Worm (Caenorhabditis elegans): Measurements from ENCODE around the gene his-48.
A peak's percentile ranks its signal among the peaks of the same experiment; 100 is the strongest.

his-48 gene

DNA sequence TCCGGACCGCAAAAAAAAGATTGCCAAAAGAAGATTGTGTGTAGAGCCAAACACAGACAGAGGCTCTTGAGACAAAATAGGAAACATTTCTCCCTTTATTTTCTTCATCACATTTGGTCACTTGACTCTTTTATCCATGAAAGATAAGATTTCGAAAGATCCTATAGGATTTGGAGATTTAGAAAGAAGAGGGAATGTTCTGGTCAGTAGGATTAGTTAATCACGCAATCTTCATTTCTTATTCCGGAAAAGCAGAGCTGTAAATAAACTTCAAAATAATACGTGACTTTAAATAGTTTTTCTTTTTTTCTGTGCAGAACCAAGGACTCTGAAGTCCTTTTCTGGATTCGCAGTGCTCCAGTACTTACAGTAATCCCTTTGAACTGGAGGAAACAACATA, 22.7 kb downstream of the his-48 start:
- no peak for TF ChIP-seq med-1 (GFP tag; optimal IDR thresholded peaks at IDR 0.05; ENCODE audit: insufficient read depth)
- TF ChIP-seq T22C8.4 (GFP tag; IDR thresholded peaks at IDR 0.05), result no peak
- TF ChIP-seq ztf-23 (GFP tag; IDR thresholded peaks at IDR 0.05), result no peak
- TF ChIP-seq flt-1 (GFP tag; IDR thresholded peaks at IDR 0.05), result no peak
- no peak for TF ChIP-seq tab-1 (GFP tag; IDR thresholded peaks at IDR 0.05)
- no peak for TF ChIP-seq cog-1 (tag; optimal IDR thresholded peaks at IDR 0.05)
- no peak for TF ChIP-seq ref-1 (GFP tag; conservative IDR thresholded peaks at IDR 0.05)
- TF ChIP-seq klf-2 (GFP tag; conservative IDR thresholded peaks at IDR 0.05), result no peak
- no peak for TF ChIP-seq ztf-29 (GFP tag; IDR thresholded peaks at IDR 0.05)

DNA sequence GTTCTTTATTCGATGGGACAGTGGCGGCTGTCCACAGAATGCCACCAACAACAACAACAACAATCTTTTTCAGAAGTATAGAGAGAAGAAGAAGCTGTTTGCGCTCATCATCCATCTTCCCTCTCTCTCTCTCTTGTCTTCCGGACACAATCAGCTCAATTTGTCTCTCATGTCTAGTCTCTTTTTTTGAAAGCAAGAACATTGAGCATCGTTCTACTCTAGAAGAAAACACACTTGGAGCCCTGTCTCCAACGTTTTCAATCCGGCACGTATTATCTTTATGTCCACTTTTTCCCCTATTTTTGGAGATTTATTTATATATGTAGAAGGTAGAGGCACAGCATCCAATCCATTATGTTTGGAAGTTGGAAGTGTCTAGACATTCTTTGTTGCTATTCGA, 24.3 kb downstream of the his-48 start:
- TF ChIP-seq tab-1 (GFP tag; IDR thresholded peaks at IDR 0.05) (no peak), cog-1 (tag; optimal IDR thresholded peaks at IDR 0.05) (no peak), ztf-29 (GFP tag; IDR thresholded peaks at IDR 0.05) (no peak), flt-1 (GFP tag; IDR thresholded peaks at IDR 0.05) (no peak), ref-1 (GFP tag; conservative IDR thresholded peaks at IDR 0.05) (no peak), T22C8.4 (GFP tag; IDR thresholded peaks at IDR 0.05) (no peak), ztf-23 (GFP tag; IDR thresholded peaks at IDR 0.05) (no peak), med-1 (GFP tag; optimal IDR thresholded peaks at IDR 0.05; ENCODE audit: insufficient read depth) (no peak), klf-2 (GFP tag; conservative IDR thresholded peaks at IDR 0.05) (no peak)

DNA sequence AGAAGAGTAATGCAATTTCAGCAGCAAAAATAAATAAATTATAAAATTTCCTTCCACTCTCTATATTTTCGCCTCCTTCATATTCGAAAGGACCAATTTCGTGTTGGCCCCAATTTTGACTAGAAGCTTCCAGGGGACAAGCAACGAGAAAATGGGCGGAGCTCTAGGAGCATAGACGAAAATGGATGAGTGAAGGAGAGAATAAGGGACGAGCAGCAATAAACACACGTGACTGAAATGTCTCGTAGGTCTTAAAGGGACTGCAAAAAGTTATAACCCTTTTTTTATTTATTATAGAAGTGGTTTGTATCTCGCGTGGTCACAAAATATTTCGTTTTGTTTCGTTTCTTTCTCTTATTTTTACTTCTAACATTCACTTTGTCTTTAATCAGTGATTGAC, 25.2 kb downstream of the his-48 start:
- TF ChIP-seq cog-1 (tag; optimal IDR thresholded peaks at IDR 0.05) (no peak), ref-1 (GFP tag; conservative IDR thresholded peaks at IDR 0.05) (no peak), ztf-23 (GFP tag; IDR thresholded peaks at IDR 0.05) (no peak), tab-1 (GFP tag; IDR thresholded peaks at IDR 0.05) (no peak), T22C8.4 (GFP tag; IDR thresholded peaks at IDR 0.05) (no peak), med-1 (GFP tag; optimal IDR thresholded peaks at IDR 0.05; ENCODE audit: insufficient read depth) (no peak), klf-2 (GFP tag; conservative IDR thresholded peaks at IDR 0.05) (no peak), flt-1 (GFP tag; IDR thresholded peaks at IDR 0.05) (no peak), ztf-29 (GFP tag; IDR thresholded peaks at IDR 0.05) (no peak)

- no peak for TF ChIP-seq klf-2 (GFP tag; conservative IDR thresholded peaks at IDR 0.05)
- TF ChIP-seq cog-1 (tag; optimal IDR thresholded peaks at IDR 0.05), result no peak
- TF ChIP-seq ztf-29 (GFP tag; IDR thresholded peaks at IDR 0.05), result no peak
- TF ChIP-seq T22C8.4 (GFP tag; IDR thresholded peaks at IDR 0.05), result no peak
- TF ChIP-seq tab-1 (GFP tag; IDR thresholded peaks at IDR 0.05), result no peak
- TF ChIP-seq ztf-23 (GFP tag; IDR thresholded peaks at IDR 0.05), result no peak
Observed at ce11 chrIV:11350809-11351208, 26.3 kb downstream of the his-48 start.

- no peak for TF ChIP-seq flt-1 (GFP tag; IDR thresholded peaks at IDR 0.05)
- TF ChIP-seq ref-1 (GFP tag; conservative IDR thresholded peaks at IDR 0.05), result no peak
- TF ChIP-seq T22C8.4 (GFP tag; IDR thresholded peaks at IDR 0.05), result no peak
Observed at ce11 chrIV:11351563-11351962, 27.0 kb downstream of the his-48 start.

- no peak for TF ChIP-seq tab-1 (GFP tag; IDR thresholded peaks at IDR 0.05)
- no peak for TF ChIP-seq med-1 (GFP tag; optimal IDR thresholded peaks at IDR 0.05; ENCODE audit: insufficient read depth)
- no peak for TF ChIP-seq klf-2 (GFP tag; conservative IDR thresholded peaks at IDR 0.05)
- TF ChIP-seq cog-1 (tag; optimal IDR thresholded peaks at IDR 0.05), result no peak
- TF ChIP-seq ztf-29 (GFP tag; IDR thresholded peaks at IDR 0.05), result no peak
- no peak for TF ChIP-seq flt-1 (GFP tag; IDR thresholded peaks at IDR 0.05)
- TF ChIP-seq ztf-23 (GFP tag; IDR thresholded peaks at IDR 0.05), result no peak
- TF ChIP-seq ref-1 (GFP tag; conservative IDR thresholded peaks at IDR 0.05), result no peak
- TF ChIP-seq T22C8.4 (GFP tag; IDR thresholded peaks at IDR 0.05), result no peak
Observed at ce11 chrIV:11352768-11353167, 28.2 kb downstream of the his-48 start.

DNA sequence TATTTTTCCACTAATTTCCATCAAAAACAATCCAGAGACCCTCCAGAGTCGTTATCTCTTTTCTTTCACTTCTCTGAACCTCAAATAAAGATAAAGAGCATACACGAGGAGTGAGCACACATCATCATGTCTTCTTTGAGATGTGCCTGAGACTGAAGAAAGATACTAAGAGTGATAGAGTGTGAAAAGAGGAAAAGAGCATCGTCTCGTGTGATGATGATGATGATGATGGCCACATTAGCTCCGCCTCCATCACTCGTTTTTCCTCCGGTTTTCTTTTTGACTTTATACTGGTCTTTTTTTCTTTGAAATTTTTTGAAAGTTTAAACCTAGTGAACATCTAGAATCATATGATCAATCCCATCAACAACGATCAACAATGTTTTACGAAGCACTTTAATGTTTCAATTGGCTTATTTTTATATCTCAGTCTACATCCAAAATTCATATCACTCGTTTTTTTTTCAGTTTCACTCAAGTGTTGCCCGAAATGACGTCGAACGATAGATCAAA, 29.5 kb downstream of the his-48 start, which contains the start of gene T01G1.2:
Gene T01G1.2, plus strand, starts transcription at position 463 of the 513 bp plus-strand sequence.
- no peak for TF ChIP-seq klf-2 (GFP tag; conservative IDR thresholded peaks at IDR 0.05)
- no peak for TF ChIP-seq ztf-29 (GFP tag; IDR thresholded peaks at IDR 0.05)
- no peak for TF ChIP-seq cog-1 (tag; optimal IDR thresholded peaks at IDR 0.05)
- TF ChIP-seq flt-1 (GFP tag; IDR thresholded peaks at IDR 0.05), result no peak

DNA sequence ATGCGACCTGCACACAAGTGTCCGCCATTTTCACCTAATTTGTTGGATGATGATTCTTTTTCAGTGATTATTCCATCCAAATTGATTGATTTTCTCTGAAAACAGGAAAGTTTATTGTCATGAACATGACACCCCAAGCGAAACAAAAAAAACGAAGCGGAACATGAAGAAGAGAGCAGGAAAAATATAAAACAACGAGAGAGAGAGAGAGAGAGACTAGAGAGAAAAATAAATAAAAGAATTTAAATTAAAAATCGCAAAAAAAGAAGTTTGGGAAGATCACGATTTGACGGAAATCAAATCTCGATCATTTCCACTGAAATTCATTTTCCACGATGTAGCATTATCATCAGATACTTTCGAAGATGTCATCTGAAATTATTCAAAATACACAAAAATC, 35.2 kb downstream of the his-48 start, which contains the start of gene klp-12:
Gene klp-12, minus strand, starts transcription at position 101 of the 400 bp plus-strand sequence.
- no peak for TF ChIP-seq ztf-23 (GFP tag; IDR thresholded peaks at IDR 0.05)
- TF ChIP-seq klf-2 (GFP tag; conservative IDR thresholded peaks at IDR 0.05), result no peak

- TF ChIP-seq med-1 (GFP tag; optimal IDR thresholded peaks at IDR 0.05; ENCODE audit: insufficient read depth) (no peak), flt-1 (GFP tag; IDR thresholded peaks at IDR 0.05) (no peak), cog-1 (tag; optimal IDR thresholded peaks at IDR 0.05) (no peak), tab-1 (GFP tag; IDR thresholded peaks at IDR 0.05) (no peak), T22C8.4 (GFP tag; IDR thresholded peaks at IDR 0.05) (no peak), ztf-23 (GFP tag; IDR thresholded peaks at IDR 0.05) (no peak), ztf-29 (GFP tag; IDR thresholded peaks at IDR 0.05) (no peak), klf-2 (GFP tag; conservative IDR thresholded peaks at IDR 0.05) (no peak), ref-1 (GFP tag; conservative IDR thresholded peaks at IDR 0.05) (no peak)
Observed at ce11 chrIV:11361409-11361808, 36.9 kb downstream of the his-48 start, which contains the start of gene T01G1.4. Gene T01G1.4 (minus strand): TSS chrIV:11361509.

DNA sequence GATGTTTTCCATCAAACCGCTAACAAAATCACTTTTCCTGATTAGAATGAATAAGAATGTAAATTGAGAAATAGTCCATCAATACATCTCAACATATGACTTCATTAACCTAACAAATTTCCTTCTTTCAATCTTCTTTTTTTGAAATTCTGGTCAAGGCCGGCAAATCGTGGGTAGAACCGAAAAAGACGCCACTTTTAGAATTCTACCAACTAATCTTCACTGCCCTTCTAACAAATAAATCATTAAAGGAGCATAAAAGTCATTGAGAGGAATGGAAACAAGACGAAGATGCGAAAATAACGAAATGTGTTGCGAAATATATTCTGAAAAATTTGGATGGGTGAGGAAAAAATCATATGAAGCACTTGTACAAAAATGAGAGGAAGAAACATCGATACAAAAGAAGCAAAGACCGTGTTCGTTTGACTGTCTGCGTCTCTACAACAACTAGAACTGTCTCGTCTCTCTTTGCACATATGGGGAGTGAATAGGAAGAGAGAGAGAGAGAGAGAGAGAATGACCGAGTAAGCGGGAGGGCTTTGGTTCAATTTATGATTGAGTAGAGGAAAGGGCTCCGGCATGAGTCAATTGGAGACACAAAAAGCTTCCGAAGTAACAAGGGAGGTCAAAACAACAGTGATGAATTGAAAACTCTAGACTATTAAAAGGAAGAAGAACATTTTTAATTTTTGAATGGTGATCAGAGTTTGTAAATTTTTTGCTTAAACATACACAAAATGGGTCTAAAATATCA, 39.4 kb downstream of the his-48 start:
- TF ChIP-seq flt-1 (GFP tag; IDR thresholded peaks at IDR 0.05) (no peak), ztf-29 (GFP tag; IDR thresholded peaks at IDR 0.05) (peak; percentile 57; the same call in 1 of the 2 replicates)
